Worm (Caenorhabditis elegans): Measurements from ENCODE around the gene ppm-1.G.

- TF ChIP-seq irx-1 (tag; optimal IDR thresholded peaks at IDR 0.05) (peak; percentile 78), ceh-82 (tag; optimal IDR thresholded peaks at IDR 0.05) (peak; percentile 75 to 97 (median 85)), elt-3 (tag; optimal IDR thresholded peaks at IDR 0.05) (peak in 5 of 6 experiments; percentile 5 to 84 (median 65)), nhr-76 (tag; optimal IDR thresholded peaks at IDR 0.05) (no peak), nhr-20 (tag; optimal IDR thresholded peaks at IDR 0.05) (peak; percentile 91), fkh-10 (GFP tag; optimal IDR thresholded peaks at IDR 0.05) (peak; percentile 81), mep-1 (tag; optimal IDR thresholded peaks at IDR 0.05) (peak; percentile 93), nhr-237 (tag; optimal IDR thresholded peaks at IDR 0.05) (peak; percentile 90), snpc-4 (tag; optimal IDR thresholded peaks at IDR 0.05) (peak; percentile 80), unc-62 (GFP tag; optimal IDR thresholded peaks at IDR 0.05) (no peak), nhr-84 (tag; optimal IDR thresholded peaks at IDR 0.05) (no peak)
Measured at ce11 chrIII:833711-834442, 50.4 kb downstream of the ppm-1.G start.

All from whole organism, L1 larva.